Fruit fly (Drosophila melanogaster) whole organism, embryonic: ENCODE data around the gene CG42716.

Source experiments
- CG10209 ChIP-seq: fragments of 200-800 bp; sonication (Bioruptor generic); optimal IDR thresholded peaks from 3 replicates; lab custom pipeline; 2017; ENCODE audit warnings: missing biosample characterization, mild to moderate bottlenecking, missing genetic modification characterization, missing genetic modification reagents
- CG10654 ChIP-seq: fragments of 200-800 bp; sonication (Bioruptor generic); optimal IDR thresholded peaks from 2 replicates; lab custom pipeline; 2016; ENCODE audit warnings: missing biosample characterization, missing genetic modification characterization
- CG12659 ChIP-seq: fragments of 200-800 bp; sonication (Bioruptor generic); optimal IDR thresholded peaks from 3 replicates; lab custom pipeline; 2017; ENCODE audit warnings: mild to moderate bottlenecking, missing biosample characterization, missing genetic modification reagents, missing genetic modification characterization
- CG12942 ChIP-seq: fragments of 200-800 bp; sonication (Bioruptor generic); optimal IDR thresholded peaks from 3 replicates; lab custom pipeline; 2016; ENCODE audit warnings: missing biosample characterization, missing genetic modification characterization
- CG17802 ChIP-seq: fragments of 200-800 bp; sonication (Bioruptor generic); optimal IDR thresholded peaks from 2 replicates; lab custom pipeline; 2018; ENCODE audit warnings: missing biosample characterization, mild to moderate bottlenecking, missing genetic modification characterization, moderate library complexity
- CG17829 ChIP-seq: fragments of 200-800 bp; optimal IDR thresholded peaks from 2 replicates; lab custom pipeline; 2019; ENCODE audit warnings: missing biosample characterization, mild to moderate bottlenecking, missing genetic modification characterization, moderate library complexity
- CG2678 ChIP-seq: fragments of 200-800 bp; sonication (Bioruptor generic); optimal IDR thresholded peaks from 3 replicates; lab custom pipeline; 2019; ENCODE audit warnings: missing biosample characterization, mild to moderate bottlenecking, missing genetic modification characterization, moderate library complexity
- CG2712 ChIP-seq: fragments of 200-800 bp; optimal IDR thresholded peaks from 3 replicates; lab custom pipeline; 2019; ENCODE audit warnings: missing biosample characterization, mild to moderate bottlenecking, missing genetic modification characterization, moderate library complexity
- CG30431 ChIP-seq: fragments of 200-800 bp; sonication (Bioruptor generic); optimal IDR thresholded peaks from 2 replicates; lab custom pipeline; 2017; ENCODE audit warnings: missing biosample characterization, missing genetic modification characterization
- CG33557 ChIP-seq: fragments of 200-800 bp; sonication (Bioruptor generic); optimal IDR thresholded peaks from 2 replicates; lab custom pipeline; 2019; ENCODE audit warnings: missing biosample characterization, mild to moderate bottlenecking, missing genetic modification characterization, moderate library complexity
- CG42726 ChIP-seq: fragments of 200-800 bp; sonication (Bioruptor generic); IDR thresholded peaks from 2 replicates; pipeline ENCODE4 v1.3.6; 2022; ENCODE audit warnings: missing biosample characterization, missing genetic modification characterization; ENCODE audit not compliant: partially characterized antibody
- CG6272 ChIP-seq: fragments of 200-800 bp; sonication (Bioruptor generic); IDR thresholded peaks from 2 replicates; pipeline ENCODE4 v1.3.6; 2022; ENCODE audit warnings: missing biosample characterization, missing genetic modification characterization
- CG7928 ChIP-seq: fragments of 200-800 bp; sonication (Bioruptor generic); optimal IDR thresholded peaks from 2 replicates; lab custom pipeline; 2017; ENCODE audit warnings: missing biosample characterization, mild to moderate bottlenecking, missing genetic modification characterization
- CG8765 ChIP-seq: fragments of 200-800 bp; sonication (Bioruptor generic); IDR thresholded peaks from 2 replicates; pipeline ENCODE4 v1.3.6; 2022; ENCODE audit warnings: missing biosample characterization, missing genetic modification characterization
- Dll ChIP-seq: fragments of 200-800 bp; sonication (Bioruptor generic); IDR thresholded peaks from 4 replicates; pipeline ENCODE4 v1.3.6; 2022; ENCODE audit warnings: missing biosample characterization, missing genetic modification characterization; ENCODE audit not compliant: partially characterized antibody
- Doc3 ChIP-seq: fragments of 200-800 bp; sonication (Bioruptor generic); IDR thresholded peaks from 3 replicates; pipeline ENCODE4 v1.3.6; 2022; ENCODE audit warnings: missing biosample characterization, missing genetic modification characterization; ENCODE audit not compliant: partially characterized antibody
- ERR ChIP-seq: fragments of 200-800 bp; sonication (Bioruptor generic); optimal IDR thresholded peaks from 2 replicates; lab custom pipeline; 2016; ENCODE audit warnings: missing biosample characterization, missing genetic modification characterization
- Fer2 ChIP-seq: fragments of 200-800 bp; sonication (Bioruptor generic); optimal IDR thresholded peaks from 2 replicates; lab custom pipeline; 2018; ENCODE audit warnings: missing biosample characterization, mild to moderate bottlenecking, missing genetic modification characterization, moderate library complexity
- HHEX ChIP-seq: fragments of 200-800 bp; sonication (Bioruptor generic); optimal IDR thresholded peaks from 3 replicates; lab custom pipeline; 2017; ENCODE audit warnings: missing biosample characterization, mild to moderate bottlenecking, missing genetic modification characterization, missing genetic modification reagents
- Hand ChIP-seq: fragments of 200-800 bp; sonication (Bioruptor generic); optimal IDR thresholded peaks from 2 replicates; lab custom pipeline; 2017; ENCODE audit warnings: mild to moderate bottlenecking, missing biosample characterization, missing genetic modification reagents, missing genetic modification characterization
- Hey ChIP-seq: fragments of 200-800 bp; sonication (Bioruptor generic); optimal IDR thresholded peaks from 3 replicates; lab custom pipeline; 2018; ENCODE audit warnings: missing biosample characterization, mild to moderate bottlenecking, missing genetic modification characterization
- Hr51 ChIP-seq, 2 experiments: fragments of 200-800 bp; sonication (Bioruptor generic); optimal IDR thresholded peaks; 2 replicates in 1 of 2; 3 replicates in 1 of 2; lab custom pipeline; 2016 to 2018; ENCODE audit warnings: missing biosample characterization in 2 of 2, missing genetic modification characterization in 2 of 2, mild to moderate bottlenecking in 1 of 2, moderate library complexity in 1 of 2
- Max ChIP-seq: fragments of 200-800 bp; sonication (Bioruptor generic); optimal IDR thresholded peaks from 2 replicates; lab custom pipeline; 2016; ENCODE audit warnings: missing biosample characterization, mild to moderate bottlenecking, missing genetic modification characterization
- Spps ChIP-seq: fragments of 200-800 bp; sonication (Bioruptor generic); optimal IDR thresholded peaks from 2 replicates; lab custom pipeline; 2018; ENCODE audit warnings: missing biosample characterization, mild to moderate bottlenecking, missing genetic modification characterization
- Stat92E ChIP-seq, 3 experiments: fragments of >200 bp in 2 of 3; fragments of 200-800 bp in 1 of 3; sonication (Bioruptor generic) in 1 of 3; optimal IDR thresholded peaks; 2 replicates each; lab custom pipeline; 2017 to 2019; ENCODE audit warnings: missing biosample characterization in 3 of 3, missing genetic modification characterization in 3 of 3, mild to moderate bottlenecking in 1 of 3, moderate library complexity in 1 of 3
- amos ChIP-seq: fragments of 200-800 bp; sonication (Bioruptor generic); IDR thresholded peaks from 2 replicates; pipeline ENCODE4 v1.3.6; 2022; ENCODE audit warnings: missing biosample characterization, missing genetic modification characterization; ENCODE audit not compliant: partially characterized antibody
- ap ChIP-seq: fragments of 200-800 bp; sonication (Bioruptor generic); IDR thresholded peaks from 2 replicates; pipeline ENCODE4 v1.3.6; 2022; ENCODE audit warnings: missing biosample characterization, missing genetic modification characterization
- bab2 ChIP-seq: fragments of 200-800 bp; sonication (Bioruptor generic); optimal IDR thresholded peaks from 2 replicates; lab custom pipeline; 2016; ENCODE audit warnings: missing biosample characterization, missing genetic modification characterization
- bcd ChIP-seq: fragments of 200-800 bp; sonication (Bioruptor generic); optimal IDR thresholded peaks from 2 replicates; lab custom pipeline; 2017; ENCODE audit warnings: missing biosample characterization, mild to moderate bottlenecking, missing genetic modification characterization
- bigmax ChIP-seq: fragments of 200-800 bp; sonication (Bioruptor generic); optimal IDR thresholded peaks from 2 replicates; lab custom pipeline; 2018; ENCODE audit warnings: missing biosample characterization, mild to moderate bottlenecking, missing genetic modification characterization
- dmrt11E ChIP-seq: fragments of 200-800 bp; sonication (Bioruptor generic); optimal IDR thresholded peaks from 3 replicates; lab custom pipeline; 2018; ENCODE audit warnings: missing biosample characterization, mild to moderate bottlenecking, missing genetic modification characterization, moderate library complexity
- dmrt99B ChIP-seq: fragments of 200-800 bp; sonication (Bioruptor generic); optimal IDR thresholded peaks from 2 replicates; lab custom pipeline; 2018; ENCODE audit warnings: missing biosample characterization, mild to moderate bottlenecking, missing genetic modification characterization, moderate library complexity
- grau ChIP-seq: fragments of 200-800 bp; optimal IDR thresholded peaks from 3 replicates; lab custom pipeline; 2019; ENCODE audit warnings: missing biosample characterization, mild to moderate bottlenecking, missing genetic modification characterization, moderate library complexity
- grn ChIP-seq: fragments of 200-800 bp; sonication (Bioruptor generic); optimal IDR thresholded peaks from 3 replicates; lab custom pipeline; 2017; ENCODE audit warnings: missing biosample characterization, missing genetic modification characterization
- hbn ChIP-seq: fragments of 200-800 bp; sonication (Bioruptor generic); IDR thresholded peaks from 2 replicates; pipeline ENCODE4 v1.3.6; 2022; ENCODE audit warnings: missing biosample characterization, missing genetic modification characterization; ENCODE audit not compliant: partially characterized antibody
- klu ChIP-seq: fragments of 200-800 bp; sonication (Bioruptor generic); IDR thresholded peaks from 2 replicates; pipeline ENCODE4 v1.3.6; 2022; ENCODE audit warnings: missing biosample characterization, missing genetic modification characterization
- lola ChIP-seq, 3 experiments: fragments of >200 bp in 2 of 3; fragments of 200-800 bp in 1 of 3; sonication (Bioruptor generic) in 1 of 3; optimal IDR thresholded peaks; 2 replicates each; lab custom pipeline; 2017 to 2019; ENCODE audit warnings: missing biosample characterization in 3 of 3, missing genetic modification characterization in 3 of 3, mild to moderate bottlenecking in 1 of 3, moderate library complexity in 1 of 3
- nmo ChIP-seq: fragments of 200-800 bp; sonication (Bioruptor generic); optimal IDR thresholded peaks from 2 replicates; lab custom pipeline; 2018; ENCODE audit warnings: missing biosample characterization, mild to moderate bottlenecking, missing genetic modification characterization, moderate library complexity
- p53 ChIP-seq: fragments of 200-800 bp; sonication (Bioruptor generic); optimal IDR thresholded peaks from 2 replicates; lab custom pipeline; 2016; ENCODE audit warnings: missing biosample characterization, missing genetic modification characterization
- prd ChIP-seq, 3 experiments: fragments of >200 bp in 2 of 3; fragments of 200-800 bp in 1 of 3; sonication (Bioruptor generic) in 1 of 3; optimal IDR thresholded peaks in 2 of 3; IDR thresholded peaks in 1 of 3; 2 replicates in 2 of 3; 3 replicates in 1 of 3; pipeline versions ENCODE4 v1.3.6 to Lab custom; 2017 to 2022; ENCODE audit warnings: missing biosample characterization in 1 of 3, missing genetic modification characterization in 1 of 3
- ranshi ChIP-seq: fragments of 200-800 bp; sonication (Bioruptor generic); IDR thresholded peaks from 2 replicates; pipeline ENCODE4 v1.3.6; 2022; ENCODE audit warnings: missing biosample characterization, missing genetic modification characterization
- so ChIP-seq: fragments of 200-800 bp; sonication (Bioruptor generic); IDR thresholded peaks from 3 replicates; pipeline ENCODE4 v1.3.6; 2022; ENCODE audit warnings: missing biosample characterization, missing genetic modification characterization
- ssp ChIP-seq: fragments of 200-800 bp; sonication (Bioruptor generic); IDR thresholded peaks from 2 replicates; pipeline ENCODE4 v1.3.6; 2022; ENCODE audit warnings: missing biosample characterization, missing genetic modification characterization
- tio ChIP-seq: fragments of 200-800 bp; sonication (Bioruptor generic); optimal IDR thresholded peaks from 2 replicates; lab custom pipeline; 2017; ENCODE audit warnings: missing biosample characterization, missing genetic modification characterization, inconsistent platforms
- trh ChIP-seq: fragments of 200-800 bp; sonication (Bioruptor generic); optimal IDR thresholded peaks from 2 replicates; lab custom pipeline; 2016; ENCODE audit warnings: missing biosample characterization, missing genetic modification characterization
- vnd ChIP-seq: fragments of 200-800 bp; sonication (Bioruptor generic); IDR thresholded peaks from 3 replicates; pipeline ENCODE4 v1.3.6; 2022; ENCODE audit warnings: missing biosample characterization, missing genetic modification characterization; ENCODE audit not compliant: partially characterized antibody

CG42716 gene

DNA sequence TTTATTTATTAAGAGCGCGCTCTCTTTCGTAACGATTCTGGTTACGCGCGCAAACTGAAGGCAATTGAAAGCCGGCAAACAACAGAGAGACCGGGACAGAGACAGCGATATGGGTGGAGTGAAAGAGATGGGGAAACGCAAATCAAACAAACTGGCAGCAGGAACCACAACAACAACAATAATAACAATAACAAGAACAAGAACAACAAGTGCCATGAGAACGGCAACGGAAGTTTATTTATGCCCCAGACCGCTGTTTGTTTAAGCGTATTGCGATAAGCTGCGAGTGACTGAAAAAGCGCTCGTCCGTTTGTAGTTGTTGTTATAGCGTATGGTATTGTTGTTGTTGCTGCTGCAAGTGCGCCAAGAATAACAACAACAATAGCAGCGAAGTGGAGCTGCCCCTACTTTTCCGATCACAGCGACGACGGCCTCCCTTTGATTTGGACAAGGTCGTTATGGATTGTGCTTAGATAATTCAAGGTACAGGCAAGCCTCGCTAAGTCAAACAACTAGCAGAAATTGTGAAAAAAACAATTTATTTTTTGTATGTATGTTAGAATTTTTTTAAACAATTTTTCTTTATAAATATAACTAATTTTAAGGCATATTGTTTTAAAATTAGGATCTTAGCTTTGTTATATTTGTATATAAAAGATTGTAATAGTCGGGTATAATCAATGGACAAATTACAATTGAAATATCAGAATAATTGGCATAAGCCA, 7.4 kb upstream of the CG42716 start (continued):
- TF ChIP-seq nmo (GFP tag; lab: Kevin White, UChicago) = no peak
- TF ChIP-seq Hr51 (GFP tag; optimal IDR thresholded peaks at IDR 0.05; lab: Kevin White, UChicago) = peak; percentile 33 to 68
- peak in 1 of 3 experiments; percentile 51 for TF ChIP-seq lola (GFP tag; optimal IDR thresholded peaks at IDR 0.05; lab: Kevin White, UChicago)
- peak; percentile 80 for TF ChIP-seq grn (GFP tag; lab: Kevin White, UChicago)
- TF ChIP-seq klu (GFP tag; lab: Robert Waterston, UW) = 0 out of 2 replicates have a peak, but pooled peaks have one; percentile 22
- no peak for TF ChIP-seq Max (GFP tag; lab: Kevin White, UChicago)
- TF ChIP-seq Hand (GFP tag; lab: Kevin White, UChicago) = peak; percentile 3
- TF ChIP-seq CG2712 = peak; percentile 53
- TF ChIP-seq grau (tag; lab: Kevin White, UChicago) = peak; percentile 89
- TF ChIP-seq CG30431 (GFP tag; lab: Kevin White, UChicago) = no peak
- TF ChIP-seq CG42726 (GFP tag; lab: Robert Waterston, UW) = no peak
- TF ChIP-seq so (GFP tag; lab: Robert Waterston, UW) = peak; percentile 80; the same call in 2 of the 3 replicates
- TF ChIP-seq p53 = peak; percentile 27
- peak; percentile 61 for TF ChIP-seq CG2678
- TF ChIP-seq ssp (GFP tag; lab: Robert Waterston, UW) = no peak
- peak; percentile 19 for TF ChIP-seq Fer2 (tag; lab: Kevin White, UChicago)
- TF ChIP-seq CG17829 (tag; lab: Kevin White, UChicago) = no peak
- TF ChIP-seq ERR (GFP tag; lab: Kevin White, UChicago) = peak; percentile 52
- TF ChIP-seq dmrt99B = peak; percentile 28
- peak; percentile 35; the same call in 1 of the 2 replicates for TF ChIP-seq ranshi (GFP tag; lab: Robert Waterston, UW)
- peak; percentile 85 for TF ChIP-seq CG33557 (GFP tag; lab: Kevin White, UChicago)
- no peak for TF ChIP-seq Doc3
- TF ChIP-seq amos = no peak
- peak; percentile 80 for TF ChIP-seq Hey (tag; lab: Kevin White, UChicago)
- TF ChIP-seq CG17802 = no peak
- no peak for TF ChIP-seq hbn (GFP tag; lab: Robert Waterston, UW)
- no peak for TF ChIP-seq Dll (GFP tag; lab: Robert Waterston, UW)
- peak; percentile 75 for TF ChIP-seq HHEX
- peak; percentile 57 for TF ChIP-seq bcd (GFP tag; lab: Kevin White, UChicago)
- peak; percentile 81 for TF ChIP-seq bab2 (GFP tag; lab: Kevin White, UChicago)
- TF ChIP-seq CG10209 (GFP tag; lab: Kevin White, UChicago) = peak; percentile 70
- TF ChIP-seq Stat92E (GFP tag; optimal IDR thresholded peaks at IDR 0.05; lab: Kevin White, UChicago) = no peak
- peak; percentile 72 for TF ChIP-seq Spps (tag; lab: Kevin White, UChicago)
- TF ChIP-seq bigmax = peak; percentile 34
- no peak for TF ChIP-seq CG7928 (GFP tag; lab: Kevin White, UChicago)
- no peak for TF ChIP-seq trh (GFP tag; lab: Kevin White, UChicago)
- no peak for TF ChIP-seq vnd
- no peak for TF ChIP-seq CG8765 (GFP tag; lab: Robert Waterston, UW)
- TF ChIP-seq CG12942 (GFP tag; lab: Kevin White, UChicago) = peak; percentile 50
- no peak for TF ChIP-seq CG6272 (GFP tag; lab: Robert Waterston, UW)
- TF ChIP-seq CG10654 (GFP tag; lab: Kevin White, UChicago) = peak; percentile 34
- TF ChIP-seq ap (GFP tag; lab: Robert Waterston, UW) = peak; percentile 44; the same call in 1 of the 2 replicates
- peak; percentile 72 for TF ChIP-seq dmrt11E (tag; lab: Kevin White, UChicago)
- no peak for TF ChIP-seq tio
- peak; percentile 30 for TF ChIP-seq CG12659
- no peak for TF ChIP-seq prd (optimal IDR thresholded peaks at IDR 0.05; lab: Kevin White, UChicago)
- TF ChIP-seq prd (GFP tag; IDR thresholded peaks at IDR 0.05; lab: Robert Waterston, UW) = peak; percentile 27; the same call in 2 of the 3 replicates
